Fruit fly (Drosophila melanogaster) whole organism, embryonic: ENCODE data around the gene CG5815.

ENCODE experiments used
- Awh ChIP-seq: fragments of 200-800 bp; sonication (Bioruptor generic); IDR thresholded peaks from 2 replicates; pipeline ENCODE4, ENCODE4 v1.3.6; 2022; ENCODE audit warnings: missing biosample characterization, missing genetic modification characterization
- CG10431 ChIP-seq: fragments of 200-800 bp; sonication (Bioruptor generic); optimal IDR thresholded peaks from 3 replicates; lab custom pipeline; 2018; ENCODE audit warnings: missing biosample characterization, mild to moderate bottlenecking, missing genetic modification characterization
- CG10959 ChIP-seq: fragments of 200-800 bp; sonication (Bioruptor generic); IDR thresholded peaks from 2 replicates; pipeline ENCODE4 v1.3.6; 2022; ENCODE audit warnings: missing biosample characterization, missing genetic modification characterization
- CG12659 ChIP-seq: fragments of 200-800 bp; sonication (Bioruptor generic); optimal IDR thresholded peaks from 3 replicates; lab custom pipeline; 2017; ENCODE audit warnings: mild to moderate bottlenecking, missing biosample characterization, missing genetic modification reagents, missing genetic modification characterization
- CG13424 ChIP-seq: fragments of 200-800 bp; sonication (Bioruptor generic); optimal IDR thresholded peaks from 2 replicates; lab custom pipeline; 2019; ENCODE audit warnings: missing biosample characterization, mild to moderate bottlenecking, missing genetic modification characterization, moderate library complexity
- CG15073 ChIP-seq: fragments of 200-800 bp; sonication (Bioruptor generic); optimal IDR thresholded peaks from 2 replicates; lab custom pipeline; 2016; ENCODE audit warnings: missing biosample characterization, missing genetic modification characterization
- CG15696 ChIP-seq: fragments of 200-800 bp; sonication (Bioruptor generic); optimal IDR thresholded peaks from 2 replicates; lab custom pipeline; 2019; ENCODE audit warnings: missing biosample characterization, mild to moderate bottlenecking, missing genetic modification characterization, moderate library complexity
- CG16813 ChIP-seq: fragments of 200-800 bp; sonication (Bioruptor generic); IDR thresholded peaks from 3 replicates; pipeline ENCODE4 v1.3.6; 2022; ENCODE audit warnings: missing biosample characterization, missing genetic modification characterization; ENCODE audit not compliant: partially characterized antibody
- CG18011 ChIP-seq: fragments of 200-800 bp; sonication (Bioruptor generic); optimal IDR thresholded peaks from 2 replicates; lab custom pipeline; 2017; ENCODE audit warnings: missing biosample characterization, missing genetic modification characterization, mild to moderate bottlenecking, moderate library complexity, missing genotype
- CG32767 ChIP-seq: fragments of 200-800 bp; sonication (Bioruptor generic); IDR thresholded peaks from 2 replicates; pipeline ENCODE4 v1.3.6; 2022; ENCODE audit warnings: missing biosample characterization, missing genetic modification characterization
- CG4404 ChIP-seq: fragments of 200-800 bp; sonication (Bioruptor generic); IDR thresholded peaks from 2 replicates; pipeline ENCODE4 v1.3.6; 2022; ENCODE audit warnings: missing biosample characterization, missing genetic modification characterization
- CG4730 ChIP-seq: fragments of 200-800 bp; sonication (Bioruptor generic); IDR thresholded peaks from 2 replicates; pipeline ENCODE4 v1.3.6; 2022; ENCODE audit warnings: missing biosample characterization, missing genetic modification characterization
- CG7372 ChIP-seq: fragments of 200-800 bp; sonication (Bioruptor generic); IDR thresholded peaks from 2 replicates; pipeline ENCODE4 v1.3.6; 2022; ENCODE audit warnings: missing biosample characterization, missing genetic modification characterization
- CG9437 ChIP-seq: fragments of 200-800 bp; sonication (Bioruptor generic); optimal IDR thresholded peaks from 2 replicates; lab custom pipeline; 2018; ENCODE audit warnings: missing biosample characterization, mild to moderate bottlenecking, missing genetic modification characterization
- CHES-1-like ChIP-seq: fragments of 200-800 bp; sonication (Bioruptor generic); optimal IDR thresholded peaks from 2 replicates; lab custom pipeline; 2016; ENCODE audit warnings: missing biosample characterization, missing genetic modification characterization
- Dfd ChIP-seq, 2 experiments: fragments of >200 bp; optimal IDR thresholded peaks; 2 replicates each; lab custom pipeline; 2017; ENCODE audit warnings: missing biosample characterization in 2 of 2, missing genetic modification characterization in 2 of 2
- Doc2 ChIP-seq: fragments of 200-800 bp; sonication (Bioruptor generic); IDR thresholded peaks from 2 replicates; pipeline ENCODE4 v1.3.6; 2022; ENCODE audit warnings: missing biosample characterization, missing genetic modification characterization
- Doc3 ChIP-seq: fragments of 200-800 bp; sonication (Bioruptor generic); IDR thresholded peaks from 3 replicates; pipeline ENCODE4 v1.3.6; 2022; ENCODE audit warnings: missing biosample characterization, missing genetic modification characterization; ENCODE audit not compliant: partially characterized antibody
- Ets65A ChIP-seq: fragments of 200-800 bp; sonication (Bioruptor generic); peaks from one replicate; lab custom pipeline; 2016; ENCODE audit warnings: missing biosample characterization, missing genetic modification characterization
- Ets97D ChIP-seq: fragments of 200-800 bp; sonication (Bioruptor generic); optimal IDR thresholded peaks from 3 replicates; lab custom pipeline; 2016; ENCODE audit warnings: missing biosample characterization, missing genetic modification characterization
- HLH4C ChIP-seq: fragments of 200-800 bp; sonication (Bioruptor generic); IDR thresholded peaks from 3 replicates; pipeline ENCODE4 v1.3.6; 2022; ENCODE audit warnings: missing biosample characterization, missing genetic modification characterization; ENCODE audit not compliant: partially characterized antibody
- Hey ChIP-seq: fragments of 200-800 bp; sonication (Bioruptor generic); optimal IDR thresholded peaks from 3 replicates; lab custom pipeline; 2018; ENCODE audit warnings: missing biosample characterization, mild to moderate bottlenecking, missing genetic modification characterization
- Hr78 ChIP-seq, 2 experiments: fragments of 200-800 bp in 1 of 2; fragments of >200 bp in 1 of 2; sonication (Bioruptor generic) in 1 of 2; optimal IDR thresholded peaks; 2 replicates each; lab custom pipeline; 2017 to 2019; ENCODE audit warnings: missing biosample characterization in 2 of 2, missing genetic modification characterization in 2 of 2, mild to moderate bottlenecking in 1 of 2, moderate library complexity in 1 of 2
- Jarid2 ChIP-seq: fragments of 200-800 bp; sonication (Bioruptor generic); optimal IDR thresholded peaks from 3 replicates; lab custom pipeline; 2017; ENCODE audit warnings: mild to moderate bottlenecking, missing biosample characterization, missing genetic modification reagents, missing genetic modification characterization
- Trl ChIP-seq, 3 experiments: fragments of >200 bp in 2 of 3; fragments of 200-800 bp in 1 of 3; sonication (Bioruptor generic) in 1 of 3; optimal IDR thresholded peaks; 2 replicates in 1 of 3; 3 replicates in 2 of 3; lab custom pipeline; 2016 to 2017; ENCODE audit warnings: missing biosample characterization in 1 of 3, missing genetic modification characterization in 1 of 3
- chn ChIP-seq: fragments of 200-800 bp; sonication (Bioruptor generic); optimal IDR thresholded peaks from 2 replicates; lab custom pipeline; 2016; ENCODE audit warnings: missing biosample characterization, missing genetic modification characterization
- cwo ChIP-seq: fragments of 200-800 bp; sonication (Bioruptor generic); optimal IDR thresholded peaks from 3 replicates; lab custom pipeline; 2017; ENCODE audit warnings: missing biosample characterization, missing genetic modification characterization, mild to moderate bottlenecking, moderate library complexity, missing genetic modification reagents
- dm ChIP-seq: fragments of 200-800 bp; sonication (Bioruptor generic); optimal IDR thresholded peaks from 3 replicates; lab custom pipeline; 2016; ENCODE audit warnings: missing biosample characterization, missing genetic modification characterization
- eve ChIP-seq, 2 experiments: fragments of >200 bp; optimal IDR thresholded peaks; 2 replicates each; lab custom pipeline; 2017; ENCODE audit warnings: missing biosample characterization in 2 of 2, missing genetic modification characterization in 2 of 2
- exex ChIP-seq: fragments of 200-800 bp; sonication (Bioruptor generic); optimal IDR thresholded peaks from 4 replicates; lab custom pipeline; 2018; ENCODE audit warnings: missing biosample characterization, mild to moderate bottlenecking, missing genetic modification characterization, moderate library complexity
- fd102C ChIP-seq: fragments of 200-800 bp; sonication (Bioruptor generic); optimal IDR thresholded peaks from 2 replicates; lab custom pipeline; 2018; ENCODE audit warnings: missing biosample characterization, mild to moderate bottlenecking, missing genetic modification characterization, moderate library complexity
- gcm2 ChIP-seq: fragments of 200-800 bp; sonication (Bioruptor generic); optimal IDR thresholded peaks from 2 replicates; lab custom pipeline; 2016; ENCODE audit warnings: missing biosample characterization, missing genetic modification characterization
- ind ChIP-seq: fragments of 200-800 bp; sonication (Bioruptor generic); optimal IDR thresholded peaks from 3 replicates; lab custom pipeline; 2016; ENCODE audit warnings: missing biosample characterization, missing genetic modification characterization
- lmd ChIP-seq: fragments of 200-800 bp; sonication (Bioruptor generic); IDR thresholded peaks from 2 replicates; pipeline ENCODE4 v1.3.6; 2022; ENCODE audit warnings: missing biosample characterization, missing genetic modification characterization
- mirr ChIP-seq: fragments of 200-800 bp; sonication (Bioruptor generic); optimal IDR thresholded peaks from 3 replicates; lab custom pipeline; 2018; ENCODE audit warnings: missing biosample characterization, mild to moderate bottlenecking, missing genetic modification characterization
- odd ChIP-seq: fragments of 200-800 bp; sonication (Bioruptor generic); optimal IDR thresholded peaks from 2 replicates; lab custom pipeline; 2017; ENCODE audit warnings: missing biosample characterization, mild to moderate bottlenecking, missing genetic modification characterization
- pan ChIP-seq, 4 experiments: fragments of >200 bp in 3 of 4; fragments of 200-800 bp in 1 of 4; sonication (Bioruptor generic) in 1 of 4; optimal IDR thresholded peaks in 3 of 4; IDR thresholded peaks in 1 of 4; 2 replicates each; pipeline versions ENCODE4 v1.3.6 to Lab custom; 2017 to 2022; ENCODE audit warnings: missing biosample characterization in 2 of 4, missing genetic modification characterization in 2 of 4, mixed read lengths in 1 of 4
- pb ChIP-seq: fragments of 200-800 bp; sonication (Bioruptor generic); optimal IDR thresholded peaks from 3 replicates; lab custom pipeline; 2016; ENCODE audit warnings: missing biosample characterization, missing genetic modification characterization
- sc ChIP-seq, 3 experiments: fragments of >200 bp in 2 of 3; fragments of 200-800 bp in 1 of 3; sonication (Bioruptor generic) in 1 of 3; optimal IDR thresholded peaks; 2 replicates in 2 of 3; 3 replicates in 1 of 3; lab custom pipeline; 2017; ENCODE audit warnings: mild to moderate bottlenecking in 1 of 3, missing biosample characterization in 1 of 3, missing genetic modification characterization in 1 of 3, missing genetic modification reagents in 1 of 3
- sens ChIP-seq: fragments of 200-800 bp; sonication (Bioruptor generic); peaks from one replicate; lab custom pipeline; 2016; ENCODE audit warnings: missing biosample characterization, missing genetic modification characterization
- shn ChIP-seq: fragments of 200-800 bp; sonication (Bioruptor generic); optimal IDR thresholded peaks from 3 replicates; lab custom pipeline; 2016; ENCODE audit warnings: missing biosample characterization, missing genetic modification characterization
- tio ChIP-seq: fragments of 200-800 bp; sonication (Bioruptor generic); optimal IDR thresholded peaks from 2 replicates; lab custom pipeline; 2017; ENCODE audit warnings: missing biosample characterization, missing genetic modification characterization, inconsistent platforms
- tll ChIP-seq, 2 experiments: fragments of 200-800 bp in 1 of 2; fragments of >200 bp in 1 of 2; sonication (Bioruptor generic) in 1 of 2; optimal IDR thresholded peaks; 2 replicates each; lab custom pipeline; 2017 to 2019; ENCODE audit warnings: missing biosample characterization in 2 of 2, missing genetic modification characterization in 2 of 2, mild to moderate bottlenecking in 1 of 2, moderate library complexity in 1 of 2
- zen ChIP-seq: fragments of 200-800 bp; sonication (Bioruptor generic); optimal IDR thresholded peaks from 3 replicates; lab custom pipeline; 2018; ENCODE audit warnings: missing biosample characterization, mild to moderate bottlenecking, missing genetic modification characterization, moderate library complexity
- zfh1 ChIP-seq: fragments of 200-800 bp; sonication (Bioruptor generic); IDR thresholded peaks from 3 replicates; pipeline ENCODE4 v1.3.6; 2022; ENCODE audit warnings: missing biosample characterization, missing genetic modification characterization
- zfh2 ChIP-seq: fragments of 200-800 bp; sonication (Bioruptor generic); optimal IDR thresholded peaks from 2 replicates; lab custom pipeline; 2016; ENCODE audit warnings: missing biosample characterization, missing genetic modification characterization

Gene CG5815

dm6 chr3R:27100930-27101329, 11.4 kb upstream of the CG5815 start, which contains the start of gene Jhbp11:
Jhbp11 (plus strand) TSS chr3R:27101230.
- TF ChIP-seq mirr (no peak), CG10959 (GFP tag; lab: Robert Waterston, UW) (no peak), sens (GFP tag; lab: Kevin White, UChicago) (peak; percentile 7), CG15696 (tag; lab: Kevin White, UChicago) (no peak), gcm2 (GFP tag; lab: Kevin White, UChicago) (no peak), Ets65A (GFP tag; lab: Kevin White, UChicago) (no peak)
- TF ChIP-seq, all 482 proteins: peak for 1

- no peak for TF ChIP-seq shn (GFP tag; lab: Kevin White, UChicago)
- TF ChIP-seq CG4730, result no peak
- TF ChIP-seq lmd (GFP tag; lab: Robert Waterston, UW), result no peak
- TF ChIP-seq CG13424 (tag; lab: Kevin White, UChicago), result no peak
- no peak for TF ChIP-seq sc (optimal IDR thresholded peaks at IDR 0.05; lab: Kevin White, UChicago)
- TF ChIP-seq sc (GFP tag; optimal IDR thresholded peaks at IDR 0.05; lab: Kevin White, UChicago), result no peak
- TF ChIP-seq Hr78 (GFP tag; optimal IDR thresholded peaks at IDR 0.05; lab: Kevin White, UChicago), result no peak
- TF ChIP-seq CG9437, result no peak
- TF ChIP-seq Doc2 (GFP tag; lab: Robert Waterston, UW), result no peak
- peak; percentile 66 for TF ChIP-seq exex
- TF ChIP-seq dm, result no peak
- TF ChIP-seq tll (GFP tag; optimal IDR thresholded peaks at IDR 0.05; lab: Kevin White, UChicago), result no peak
- no peak for TF ChIP-seq Ets97D (GFP tag; lab: Kevin White, UChicago)
- TF ChIP-seq Hey (tag; lab: Kevin White, UChicago), result peak; percentile 57
- TF ChIP-seq CG15073 (GFP tag; lab: Kevin White, UChicago), result no peak
- TF ChIP-seq zfh1 (GFP tag; lab: Robert Waterston, UW), result no peak
- no peak for TF ChIP-seq CG12659
- TF ChIP-seq, all 482 proteins: peak for 2
Measured at dm6 chr3R:27105439-27105838, 6.9 kb upstream of the CG5815 start.

DNA sequence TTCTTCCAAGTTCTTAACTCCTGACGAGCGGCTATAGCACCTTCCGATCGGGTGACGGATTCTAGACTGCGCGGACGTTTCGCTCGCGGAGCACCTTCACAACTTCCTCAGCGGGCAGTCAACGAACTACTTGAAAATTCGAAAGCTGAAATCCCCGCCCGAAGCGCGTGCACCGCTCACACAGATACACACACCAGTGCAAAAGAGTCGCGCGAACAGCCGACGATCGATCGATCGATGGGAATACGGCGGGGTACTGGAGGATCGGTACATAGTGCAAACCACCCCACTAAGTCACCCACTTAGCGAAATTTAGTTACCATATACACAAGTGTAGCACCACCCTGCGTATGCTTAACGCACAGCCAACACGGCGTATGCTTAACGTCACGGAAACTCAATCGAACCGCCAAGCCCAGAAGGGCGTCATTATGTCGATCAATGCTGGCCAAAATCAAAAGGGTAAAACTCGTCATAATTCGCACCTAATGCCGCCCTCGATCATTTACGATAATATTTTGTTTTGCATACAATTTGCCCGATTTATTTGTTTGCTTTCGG, 6.2 kb upstream of the CG5815 start, which contains the start of gene CAH9:
Gene CAH9 (minus strand): TSS at position 51 of the 561 bp plus-strand sequence.
- TF ChIP-seq eve (GFP tag; optimal IDR thresholded peaks at IDR 0.05; lab: Kevin White, UChicago), result no peak
- TF ChIP-seq HLH4C, result no peak
- TF ChIP-seq zfh2 (GFP tag; lab: Kevin White, UChicago), result no peak
- TF ChIP-seq CG4404, result no peak
- TF ChIP-seq Ets65A (GFP tag; lab: Kevin White, UChicago), result peak; percentile 61
- no peak for TF ChIP-seq fd102C (GFP tag; lab: Kevin White, UChicago)
- TF ChIP-seq odd (GFP tag; lab: Kevin White, UChicago), result no peak
- TF ChIP-seq CG32767 (GFP tag; lab: Robert Waterston, UW), result no peak
- TF ChIP-seq Trl (optimal IDR thresholded peaks at IDR 0.05; lab: Kevin White, UChicago), result no peak
- TF ChIP-seq Trl (GFP tag; optimal IDR thresholded peaks at IDR 0.05; lab: Kevin White, UChicago), result no peak
- TF ChIP-seq Dfd (GFP tag; optimal IDR thresholded peaks at IDR 0.05; lab: Kevin White, UChicago), result no peak
- TF ChIP-seq CG7372 (GFP tag; lab: Robert Waterston, UW), result peak; percentile 73
- TF ChIP-seq chn (GFP tag; lab: Kevin White, UChicago), result no peak
- TF ChIP-seq CG16813, result no peak
- TF ChIP-seq pan (optimal IDR thresholded peaks at IDR 0.05; lab: Kevin White, UChicago), result no peak
- TF ChIP-seq pan (GFP tag; optimal IDR thresholded peaks at IDR 0.05 in 1 of 2, IDR thresholded peaks at IDR 0.05 in 1 of 2), result no peak
- no peak for TF ChIP-seq ind (GFP tag; lab: Kevin White, UChicago)
- no peak for TF ChIP-seq Jarid2 (GFP tag; lab: Kevin White, UChicago)
- no peak for TF ChIP-seq lmd (GFP tag; lab: Robert Waterston, UW)
- no peak for TF ChIP-seq pb (GFP tag; lab: Kevin White, UChicago)
- TF ChIP-seq CHES-1-like (GFP tag; lab: Kevin White, UChicago), result no peak
- TF ChIP-seq CG10431 (GFP tag; lab: Kevin White, UChicago), result no peak
- TF ChIP-seq CG18011 (GFP tag; lab: Kevin White, UChicago), result no peak
- peak; percentile 8 for TF ChIP-seq cwo
- no peak for TF ChIP-seq tio (GFP tag; lab: Kevin White, UChicago)
- no peak for TF ChIP-seq zen
- no peak for TF ChIP-seq Awh (GFP tag; lab: Robert Waterston, UW)
- TF ChIP-seq Doc3, result no peak
